Worm (Caenorhabditis elegans) whole organism, early embryonic: ENCODE measurements around the gene srx-67.

Experiments
- F13C5.2 ChIP-seq: sonication (generic microtip); optimal IDR thresholded peaks from 2 replicates; lab custom pipeline; 2017; ENCODE audit warnings: mild to moderate bottlenecking, missing genetic modification characterization, inconsistent platforms, missing compliant biosample characterization
- ama-1 ChIP-seq: fragments of 150-350 bp; optimal IDR thresholded peaks from 2 replicates; lab custom pipeline; 2014
- flt-1 ChIP-seq: fragments of 200-800 bp; sonication (Bioruptor generic); IDR thresholded peaks from 2 replicates; pipeline ENCODE4 v1.3.6; 2022; ENCODE audit warnings: missing genetic modification characterization, missing compliant biosample characterization
- scrt-1 ChIP-seq: fragments of 200-800 bp; sonication (Bioruptor generic); IDR thresholded peaks from 2 replicates; pipeline ENCODE4 v1.3.6; 2022; ENCODE audit warnings: missing genetic modification characterization, missing compliant biosample characterization

ce11 chrV:3902458-3903157 is 14.0 kb upstream of the srx-67 start, which contains the start of the genes str-229 and srh-190:
- no peak for TF ChIP-seq F13C5.2 (tag; lab: Kevin White, UChicago)
- TF ChIP-seq ama-1: no peak
- no peak for TF ChIP-seq flt-1
- no peak for TF ChIP-seq scrt-1 (GFP tag; lab: Robert Waterston, UW)
